Worm (Caenorhabditis elegans) whole organism, L4/young adult: Measurements from ENCODE around the gene F07C3.2.

Experiments
- W03F9.2 ChIP-seq: fragments of 150-350 bp; optimal IDR thresholded peaks from 2 replicates; lab custom pipeline; 2014; ENCODE audit warnings: missing biosample characterization, missing genetic modification characterization
- him-1 ChIP-seq: sonication (generic microtip); optimal IDR thresholded peaks from 2 replicates; lab custom pipeline; 2016; ENCODE audit warnings: missing genotype, missing genetic modification reagents, missing genetic modification characterization, missing compliant biosample characterization

DNA sequence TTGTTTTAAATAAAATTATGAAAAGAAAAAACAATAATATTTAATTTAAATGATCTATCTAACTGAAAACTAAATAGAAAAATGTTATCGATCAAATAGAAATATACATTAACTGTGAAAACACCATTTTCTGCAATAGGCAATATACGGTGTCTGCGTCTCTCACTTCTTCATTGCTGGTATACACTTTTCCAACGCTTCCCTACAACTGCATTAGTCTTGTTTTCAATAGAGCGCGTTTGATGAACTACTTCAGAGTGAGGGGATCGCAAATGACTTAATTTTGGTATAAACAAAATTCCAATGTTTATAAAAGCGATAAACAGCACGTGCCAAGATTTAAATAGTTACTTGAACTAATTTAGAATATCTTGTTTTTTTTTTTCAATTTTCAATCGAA lies 13.4 kb upstream of the F07C3.2 start:
- no peak for TF ChIP-seq him-1
- peak; percentile 55 for TF ChIP-seq W03F9.2
